Fruit fly (Drosophila melanogaster) whole organism, embryonic: Measurements from ENCODE around the gene Eig71Ei.

Source experiments
- ATbp ChIP-seq: fragments of 200-800 bp; sonication (Bioruptor generic); optimal IDR thresholded peaks from 2 replicates; lab custom pipeline; 2017; ENCODE audit warnings: missing biosample characterization, mild to moderate bottlenecking, missing genetic modification characterization, missing genetic modification reagents
- Adf1 ChIP-seq: fragments of 200-800 bp; sonication (Bioruptor generic); IDR thresholded peaks from 2 replicates; pipeline ENCODE4 v1.3.6; 2022; ENCODE audit warnings: missing biosample characterization, missing genetic modification characterization
- Atf3 ChIP-seq: fragments of 200-800 bp; sonication (Bioruptor generic); optimal IDR thresholded peaks from 3 replicates; lab custom pipeline; 2016; ENCODE audit warnings: missing biosample characterization, missing genetic modification characterization
- Bdp1 ChIP-seq: fragments of 200-800 bp; sonication (Bioruptor generic); optimal IDR thresholded peaks from 3 replicates; lab custom pipeline; 2016; ENCODE audit warnings: missing biosample characterization, missing genetic modification characterization
- Bgb ChIP-seq: fragments of 200-800 bp; sonication (Bioruptor generic); IDR thresholded peaks from 2 replicates; pipeline ENCODE4 v1.3.6; 2022; ENCODE audit warnings: missing biosample characterization, missing genetic modification characterization; ENCODE audit not compliant: partially characterized antibody
- CG10147 ChIP-seq: fragments of 200-800 bp; sonication (Bioruptor generic); optimal IDR thresholded peaks from 2 replicates; lab custom pipeline; 2019; ENCODE audit warnings: missing biosample characterization, mild to moderate bottlenecking, missing genetic modification characterization, moderate library complexity
- CG10543 ChIP-seq: fragments of 200-800 bp; sonication (Bioruptor generic); optimal IDR thresholded peaks from 3 replicates; lab custom pipeline; 2017; ENCODE audit warnings: missing biosample characterization, mild to moderate bottlenecking, missing genetic modification characterization, moderate library complexity
- CG12299 ChIP-seq: fragments of 200-800 bp; sonication (Bioruptor generic); optimal IDR thresholded peaks from 2 replicates; lab custom pipeline; 2018; ENCODE audit warnings: missing biosample characterization, mild to moderate bottlenecking, missing genetic modification characterization
- CG2202 ChIP-seq: fragments of 200-800 bp; sonication (Bioruptor generic); optimal IDR thresholded peaks from 2 replicates; lab custom pipeline; 2018; ENCODE audit warnings: missing biosample characterization, mild to moderate bottlenecking, missing genetic modification characterization
- CG2712 ChIP-seq: fragments of 200-800 bp; optimal IDR thresholded peaks from 3 replicates; lab custom pipeline; 2019; ENCODE audit warnings: missing biosample characterization, mild to moderate bottlenecking, missing genetic modification characterization, moderate library complexity
- CG6175 ChIP-seq: fragments of 200-800 bp; sonication (Bioruptor generic); IDR thresholded peaks from 3 replicates; pipeline ENCODE4 v1.3.6; 2022; ENCODE audit warnings: missing biosample characterization, missing genetic modification characterization
- CG6272 ChIP-seq: fragments of 200-800 bp; sonication (Bioruptor generic); IDR thresholded peaks from 2 replicates; pipeline ENCODE4 v1.3.6; 2022; ENCODE audit warnings: missing biosample characterization, missing genetic modification characterization
- CG8924 ChIP-seq: fragments of 200-800 bp; optimal IDR thresholded peaks from 3 replicates; lab custom pipeline; 2019; ENCODE audit warnings: missing biosample characterization, mild to moderate bottlenecking, missing genetic modification characterization, moderate library complexity
- CG9797 ChIP-seq: fragments of 200-800 bp; sonication (Bioruptor generic); optimal IDR thresholded peaks from 3 replicates; lab custom pipeline; 2018; ENCODE audit warnings: missing biosample characterization, mild to moderate bottlenecking, missing genetic modification characterization
- Doc3 ChIP-seq: fragments of 200-800 bp; sonication (Bioruptor generic); IDR thresholded peaks from 3 replicates; pipeline ENCODE4 v1.3.6; 2022; ENCODE audit warnings: missing biosample characterization, missing genetic modification characterization; ENCODE audit not compliant: partially characterized antibody
- Ets97D ChIP-seq: fragments of 200-800 bp; sonication (Bioruptor generic); optimal IDR thresholded peaks from 3 replicates; lab custom pipeline; 2016; ENCODE audit warnings: missing biosample characterization, missing genetic modification characterization
- Fer1 ChIP-seq: fragments of 200-800 bp; sonication (Bioruptor generic); optimal IDR thresholded peaks from 2 replicates; lab custom pipeline; 2017; ENCODE audit warnings: missing biosample characterization, mild to moderate bottlenecking, missing genetic modification characterization
- Kr ChIP-seq: fragments of 200-800 bp; sonication (Bioruptor generic); optimal IDR thresholded peaks from 2 replicates; lab custom pipeline; 2017; ENCODE audit warnings: missing biosample characterization, mild to moderate bottlenecking, missing genetic modification characterization
- Pdp1 ChIP-seq, 2 experiments: fragments of 200-800 bp; sonication (Bioruptor generic); optimal IDR thresholded peaks; 3 replicates each; lab custom pipeline; 2016; ENCODE audit warnings: missing biosample characterization in 2 of 2, missing genetic modification characterization in 2 of 2, mild to moderate bottlenecking in 1 of 2, moderate library complexity in 1 of 2
- Scr ChIP-seq: fragments of 200-800 bp; sonication (Bioruptor generic); IDR thresholded peaks from 2 replicates; pipeline ENCODE4 v1.3.6; 2022; ENCODE audit warnings: missing biosample characterization, missing genetic modification characterization; ENCODE audit not compliant: partially characterized antibody
- Six4 ChIP-seq: fragments of 200-800 bp; sonication (Bioruptor generic); optimal IDR thresholded peaks from 2 replicates; lab custom pipeline; 2016; ENCODE audit warnings: missing biosample characterization, missing genetic modification characterization
- Sry-β ChIP-seq: fragments of 200-800 bp; sonication (Bioruptor generic); optimal IDR thresholded peaks from 2 replicates; lab custom pipeline; 2018; ENCODE audit warnings: missing biosample characterization, mild to moderate bottlenecking, missing genetic modification characterization, moderate library complexity
- TFAM ChIP-seq: fragments of 200-800 bp; sonication (Bioruptor generic); optimal IDR thresholded peaks from 2 replicates; lab custom pipeline; 2017; ENCODE audit warnings: missing biosample characterization, missing genetic modification characterization, inconsistent platforms
- YL-1 ChIP-seq: fragments of 200-800 bp; sonication (Bioruptor generic); optimal IDR thresholded peaks from 3 replicates; lab custom pipeline; 2017; ENCODE audit warnings: missing biosample characterization, mild to moderate bottlenecking, missing genetic modification characterization
- abd-A ChIP-seq: fragments of 200-800 bp; sonication (Bioruptor generic); optimal IDR thresholded peaks from 3 replicates; lab custom pipeline; 2019; ENCODE audit warnings: missing biosample characterization, mild to moderate bottlenecking, missing genetic modification characterization, moderate library complexity
- ci ChIP-seq: fragments of 200-800 bp; sonication (Bioruptor generic); IDR thresholded peaks from 3 replicates; pipeline ENCODE4 v1.3.6; 2022; ENCODE audit warnings: missing biosample characterization, missing genetic modification characterization
- croc ChIP-seq: fragments of 200-800 bp; sonication (Bioruptor generic); conservative IDR thresholded peaks from 3 replicates; pipeline ENCODE4 v1.3.6; 2022; ENCODE audit warnings: missing biosample characterization, missing genetic modification characterization
- dimm ChIP-seq: fragments of 200-800 bp; sonication (Bioruptor generic); IDR thresholded peaks from 2 replicates; pipeline ENCODE4 v1.3.6; 2022; ENCODE audit warnings: missing biosample characterization, missing genetic modification characterization
- dmrt11E ChIP-seq: fragments of 200-800 bp; sonication (Bioruptor generic); optimal IDR thresholded peaks from 3 replicates; lab custom pipeline; 2018; ENCODE audit warnings: missing biosample characterization, mild to moderate bottlenecking, missing genetic modification characterization, moderate library complexity
- ems ChIP-seq: fragments of 200-800 bp; sonication (Bioruptor generic); optimal IDR thresholded peaks from 3 replicates; lab custom pipeline; 2016; ENCODE audit warnings: missing biosample characterization, missing genetic modification characterization
- esg ChIP-seq: fragments of 200-800 bp; sonication (Bioruptor generic); conservative IDR thresholded peaks from 2 replicates; pipeline ENCODE4 v1.3.6; 2022; ENCODE audit warnings: missing biosample characterization, missing genetic modification characterization
- ftz-f1 ChIP-seq: fragments of 200-800 bp; sonication (Bioruptor generic); optimal IDR thresholded peaks from 2 replicates; lab custom pipeline; 2016; ENCODE audit warnings: missing biosample characterization, missing genetic modification characterization
- gce ChIP-seq: fragments of 200-800 bp; sonication (Bioruptor generic); IDR thresholded peaks from 3 replicates; pipeline ENCODE4 v1.3.6; 2022; ENCODE audit warnings: missing biosample characterization, missing genetic modification characterization
- grn ChIP-seq: fragments of 200-800 bp; sonication (Bioruptor generic); optimal IDR thresholded peaks from 3 replicates; lab custom pipeline; 2017; ENCODE audit warnings: missing biosample characterization, missing genetic modification characterization
- lilli ChIP-seq: fragments of 200-800 bp; sonication (Bioruptor generic); optimal IDR thresholded peaks from 3 replicates; lab custom pipeline; 2016; ENCODE audit warnings: missing biosample characterization, missing genetic modification characterization
- nerfin-1 ChIP-seq: fragments of 200-800 bp; sonication (Bioruptor generic); optimal IDR thresholded peaks from 3 replicates; lab custom pipeline; 2019; ENCODE audit warnings: missing biosample characterization, mild to moderate bottlenecking, missing genetic modification characterization, moderate library complexity
- nmo ChIP-seq: fragments of 200-800 bp; sonication (Bioruptor generic); optimal IDR thresholded peaks from 2 replicates; lab custom pipeline; 2018; ENCODE audit warnings: missing biosample characterization, mild to moderate bottlenecking, missing genetic modification characterization, moderate library complexity
- nom ChIP-seq: fragments of 200-800 bp; sonication (Bioruptor generic); optimal IDR thresholded peaks from 2 replicates; lab custom pipeline; 2017; ENCODE audit warnings: missing biosample characterization, missing genetic modification characterization, mild to moderate bottlenecking, moderate library complexity, missing genetic modification reagents
- p53 ChIP-seq: fragments of 200-800 bp; sonication (Bioruptor generic); optimal IDR thresholded peaks from 2 replicates; lab custom pipeline; 2016; ENCODE audit warnings: missing biosample characterization, missing genetic modification characterization
- pnt ChIP-seq: fragments of 200-800 bp; sonication (Bioruptor generic); optimal IDR thresholded peaks from 3 replicates; lab custom pipeline; 2016; ENCODE audit warnings: missing biosample characterization, missing genetic modification characterization
- psq ChIP-seq: fragments of 200-800 bp; sonication (Bioruptor generic); optimal IDR thresholded peaks from 2 replicates; lab custom pipeline; 2017; ENCODE audit warnings: missing biosample characterization, missing genetic modification characterization
- ranshi ChIP-seq: fragments of 200-800 bp; sonication (Bioruptor generic); IDR thresholded peaks from 2 replicates; pipeline ENCODE4 v1.3.6; 2022; ENCODE audit warnings: missing biosample characterization, missing genetic modification characterization
- sens-2 ChIP-seq: fragments of 200-800 bp; sonication (Bioruptor generic); IDR thresholded peaks from 2 replicates; pipeline ENCODE4 v1.3.6; 2022; ENCODE audit warnings: missing biosample characterization, missing genetic modification characterization
- slp2 ChIP-seq: fragments of 200-800 bp; sonication (Bioruptor generic); optimal IDR thresholded peaks from 2 replicates; lab custom pipeline; 2016; ENCODE audit warnings: missing biosample characterization, missing genetic modification characterization
- tap ChIP-seq: fragments of 200-800 bp; optimal IDR thresholded peaks from 3 replicates; lab custom pipeline; 2019; ENCODE audit warnings: missing biosample characterization, mild to moderate bottlenecking, missing genetic modification characterization, moderate library complexity
- tin ChIP-seq: fragments of 200-800 bp; sonication (Bioruptor generic); optimal IDR thresholded peaks from 3 replicates; lab custom pipeline; 2016; ENCODE audit warnings: missing biosample characterization, missing genetic modification characterization
- tio ChIP-seq: fragments of 200-800 bp; sonication (Bioruptor generic); optimal IDR thresholded peaks from 2 replicates; lab custom pipeline; 2017; ENCODE audit warnings: missing biosample characterization, missing genetic modification characterization, inconsistent platforms
- tx ChIP-seq: fragments of 200-800 bp; sonication (Bioruptor generic); optimal IDR thresholded peaks from 2 replicates; lab custom pipeline; 2016; ENCODE audit warnings: missing biosample characterization, missing genetic modification characterization
- wek ChIP-seq: fragments of 200-800 bp; sonication (Bioruptor generic); optimal IDR thresholded peaks from 3 replicates; lab custom pipeline; 2018; ENCODE audit warnings: missing biosample characterization, mild to moderate bottlenecking, missing genetic modification characterization, moderate library complexity
- yki ChIP-seq: fragments of >200 bp; optimal IDR thresholded peaks from 3 replicates; lab custom pipeline; 2018

Eig71Ei gene

dm6 chr3L:15625676-15626414, 33.7 kb upstream of the Eig71Ei start (continued):
- TF ChIP-seq Pdp1 (GFP tag; optimal IDR thresholded peaks at IDR 0.05; lab: Kevin White, UChicago) (peak; percentile 53 to 64), TFAM (GFP tag; lab: Kevin White, UChicago) (peak; percentile 42), Scr (GFP tag; lab: Robert Waterston, UW) (no peak), CG10147 (GFP tag; lab: Kevin White, UChicago) (peak; percentile 89), CG8924 (peak; percentile 95), Adf1 (peak; percentile 59; the same call in 1 of the 2 replicates), croc (GFP tag; lab: Robert Waterston, UW) (peak; percentile 84), tap (tag; lab: Kevin White, UChicago) (peak; percentile 84), Six4 (GFP tag; lab: Kevin White, UChicago) (peak; percentile 83), Bdp1 (no peak), Sry-β (GFP tag; lab: Kevin White, UChicago) (peak; percentile 44), Doc3 (GFP tag; lab: Robert Waterston, UW) (no peak), CG2202 (tag; lab: Kevin White, UChicago) (peak; percentile 70), gce (GFP tag; lab: Robert Waterston, UW) (no peak), nerfin-1 (tag; lab: Kevin White, UChicago) (peak; percentile 90), tx (GFP tag; lab: Kevin White, UChicago) (no peak), abd-A (tag; lab: Kevin White, UChicago) (peak; percentile 14), CG2712 (peak; percentile 95), CG6175 (no peak), nmo (GFP tag; lab: Kevin White, UChicago) (peak; percentile 98), ci (GFP tag; lab: Robert Waterston, UW) (peak; percentile 72), CG6272 (GFP tag; lab: Robert Waterston, UW) (no peak), Ets97D (GFP tag; lab: Kevin White, UChicago) (no peak), tin (GFP tag; lab: Kevin White, UChicago) (peak; percentile 90), lilli (GFP tag; lab: Kevin White, UChicago) (peak; percentile 55), esg (peak; percentile 84), dmrt11E (peak; percentile 69), YL-1 (GFP tag; lab: Kevin White, UChicago) (peak; percentile 66), CG10543 (GFP tag; lab: Kevin White, UChicago) (peak; percentile 57), ranshi (GFP tag; lab: Robert Waterston, UW) (peak; percentile 78), sens-2 (GFP tag; lab: Robert Waterston, UW) (peak; percentile 69), Bgb (GFP tag; lab: Robert Waterston, UW) (no peak), grn (peak; percentile 6), yki (lab: Kevin White, UChicago) (peak; percentile 5), Fer1 (GFP tag; lab: Kevin White, UChicago) (peak; percentile 80), slp2 (GFP tag; lab: Kevin White, UChicago) (no peak), ems (GFP tag; lab: Kevin White, UChicago) (peak; percentile 40), p53 (GFP tag; lab: Kevin White, UChicago) (no peak), ATbp (GFP tag; lab: Kevin White, UChicago) (peak; percentile 92), wek (peak; percentile 71), tio (GFP tag; lab: Kevin White, UChicago) (peak; percentile 91), ftz-f1 (GFP tag; lab: Kevin White, UChicago) (no peak), CG9797 (GFP tag; lab: Kevin White, UChicago) (peak; percentile 11), psq (GFP tag; lab: Kevin White, UChicago) (peak; percentile 59), CG12299 (tag; lab: Kevin White, UChicago) (peak; percentile 82), nom (GFP tag; lab: Kevin White, UChicago) (peak; percentile 64), Atf3 (GFP tag; lab: Kevin White, UChicago) (peak; percentile 13), pnt (peak; percentile 43), Kr (no peak), dimm (GFP tag; lab: Robert Waterston, UW) (no peak)
